Fruit fly (Drosophila melanogaster) whole organism, embryonic: ENCODE measurements around the gene CG42299.

Experiments used
- BtbVII ChIP-seq: fragments of 200-800 bp; sonication (Bioruptor generic); optimal IDR thresholded peaks from 3 replicates; lab custom pipeline; 2017; ENCODE audit warnings: missing biosample characterization, mild to moderate bottlenecking, missing genetic modification characterization
- CG12071 ChIP-seq: fragments of 200-800 bp; sonication (Bioruptor generic); optimal IDR thresholded peaks from 3 replicates; lab custom pipeline; 2018; ENCODE audit warnings: missing biosample characterization, mild to moderate bottlenecking, missing genetic modification characterization
- CG1233 ChIP-seq: fragments of 200-800 bp; sonication (Bioruptor generic); optimal IDR thresholded peaks from 4 replicates; lab custom pipeline; 2018; ENCODE audit warnings: missing biosample characterization, mild to moderate bottlenecking, missing genetic modification characterization
- CG13775 ChIP-seq: fragments of 200-800 bp; sonication (Bioruptor generic); optimal IDR thresholded peaks from 3 replicates; lab custom pipeline; 2017; ENCODE audit warnings: missing biosample characterization, mild to moderate bottlenecking, missing genetic modification characterization
- CG14965 ChIP-seq: fragments of 200-800 bp; sonication (Bioruptor generic); optimal IDR thresholded peaks from 2 replicates; lab custom pipeline; 2016; ENCODE audit warnings: missing biosample characterization, missing genetic modification characterization, borderline replicate concordance
- CG15011 ChIP-seq: fragments of 200-800 bp; sonication (Bioruptor generic); optimal IDR thresholded peaks from 3 replicates; lab custom pipeline; 2018; ENCODE audit warnings: missing biosample characterization, mild to moderate bottlenecking, missing genetic modification characterization
- CG1603 ChIP-seq: fragments of 200-800 bp; sonication (Bioruptor generic); optimal IDR thresholded peaks from 2 replicates; lab custom pipeline; 2019; ENCODE audit warnings: missing biosample characterization, mild to moderate bottlenecking, missing genetic modification characterization, moderate library complexity
- CG17612 ChIP-seq: fragments of 200-800 bp; sonication (Bioruptor generic); IDR thresholded peaks from 2 replicates; pipeline ENCODE4 v1.3.6; 2022; ENCODE audit warnings: missing biosample characterization, missing genetic modification characterization
- CG18599 ChIP-seq: fragments of 200-800 bp; sonication (Bioruptor generic); optimal IDR thresholded peaks from 3 replicates; lab custom pipeline; 2017; ENCODE audit warnings: missing biosample characterization, missing genetic modification characterization, mild to moderate bottlenecking, moderate library complexity, missing genetic modification reagents
- CG2120 ChIP-seq: fragments of 200-800 bp; sonication (Bioruptor generic); optimal IDR thresholded peaks from 3 replicates; lab custom pipeline; 2016; ENCODE audit warnings: missing biosample characterization, missing genetic modification characterization
- CG2875 ChIP-seq: fragments of 200-800 bp; sonication (Bioruptor generic); optimal IDR thresholded peaks from 2 replicates; lab custom pipeline; 2017; ENCODE audit warnings: missing biosample characterization, mild to moderate bottlenecking, missing genetic modification characterization, missing genetic modification reagents
- CG3065 ChIP-seq: fragments of 200-800 bp; sonication (Bioruptor generic); optimal IDR thresholded peaks from 2 replicates; lab custom pipeline; 2016; ENCODE audit warnings: missing biosample characterization, missing genetic modification characterization
- CG32767 ChIP-seq: fragments of 200-800 bp; sonication (Bioruptor generic); IDR thresholded peaks from 2 replicates; pipeline ENCODE4 v1.3.6; 2022; ENCODE audit warnings: missing biosample characterization, missing genetic modification characterization
- CG34224 ChIP-seq: fragments of 200-800 bp; sonication (Bioruptor generic); IDR thresholded peaks from 3 replicates; pipeline ENCODE4 v1.3.6; 2022; ENCODE audit warnings: missing biosample characterization, missing genetic modification characterization; ENCODE audit not compliant: partially characterized antibody
- CG3847 ChIP-seq: fragments of 200-800 bp; sonication (Bioruptor generic); IDR thresholded peaks from 2 replicates; pipeline ENCODE4 v1.3.6; 2022; ENCODE audit warnings: missing biosample characterization, missing genetic modification characterization
- CG42726 ChIP-seq: fragments of 200-800 bp; sonication (Bioruptor generic); IDR thresholded peaks from 2 replicates; pipeline ENCODE4 v1.3.6; 2022; ENCODE audit warnings: missing biosample characterization, missing genetic modification characterization; ENCODE audit not compliant: partially characterized antibody
- CG6689 ChIP-seq: fragments of 200-800 bp; sonication (Bioruptor generic); IDR thresholded peaks from 2 replicates; pipeline ENCODE4 v1.3.6; 2022; ENCODE audit warnings: missing biosample characterization, missing genetic modification characterization
- CG7839 ChIP-seq: fragments of 200-800 bp; sonication (Bioruptor generic); optimal IDR thresholded peaks from 3 replicates; lab custom pipeline; 2018; ENCODE audit warnings: missing biosample characterization, mild to moderate bottlenecking, missing genetic modification characterization, moderate library complexity
- CoRest ChIP-seq: fragments of 200-800 bp; sonication (Bioruptor generic); optimal IDR thresholded peaks from 3 replicates; lab custom pipeline; 2018; ENCODE audit warnings: missing biosample characterization, mild to moderate bottlenecking, missing genetic modification characterization, moderate library complexity
- D19B ChIP-seq: fragments of 200-800 bp; sonication (Bioruptor generic); optimal IDR thresholded peaks from 2 replicates; lab custom pipeline; 2017; ENCODE audit warnings: missing biosample characterization, mild to moderate bottlenecking, missing genetic modification characterization
- Eip74EF ChIP-seq, 2 experiments: fragments of 200-800 bp in 1 of 2; fragments of >200 bp in 1 of 2; sonication (Bioruptor generic) in 1 of 2; optimal IDR thresholded peaks; 2 replicates each; lab custom pipeline; 2017 to 2019; ENCODE audit warnings: missing biosample characterization in 2 of 2, missing genetic modification characterization in 2 of 2, mild to moderate bottlenecking in 1 of 2, moderate library complexity in 1 of 2
- GATAe ChIP-seq: fragments of 200-800 bp; sonication (Bioruptor generic); conservative IDR thresholded peaks from 2 replicates; pipeline ENCODE4 v1.3.6; 2022; ENCODE audit warnings: missing biosample characterization, missing genetic modification characterization
- HLHmδ ChIP-seq: fragments of 200-800 bp; sonication (Bioruptor generic); optimal IDR thresholded peaks from 2 replicates; lab custom pipeline; 2018; ENCODE audit warnings: missing biosample characterization, mild to moderate bottlenecking, missing genetic modification characterization, moderate library complexity
- Hmr ChIP-seq: fragments of 200-800 bp; sonication (Bioruptor generic); optimal IDR thresholded peaks from 3 replicates; lab custom pipeline; 2017; ENCODE audit warnings: mild to moderate bottlenecking, missing biosample characterization, missing genetic modification reagents, missing genetic modification characterization
- Kr ChIP-seq: fragments of 200-800 bp; sonication (Bioruptor generic); optimal IDR thresholded peaks from 2 replicates; lab custom pipeline; 2017; ENCODE audit warnings: missing biosample characterization, mild to moderate bottlenecking, missing genetic modification characterization
- Lim3 ChIP-seq: fragments of 200-800 bp; sonication (Bioruptor generic); IDR thresholded peaks from 2 replicates; pipeline ENCODE4 v1.3.6; 2022; ENCODE audit warnings: missing biosample characterization, missing genetic modification characterization
- Sox102F ChIP-seq: fragments of 200-800 bp; sonication (Bioruptor generic); optimal IDR thresholded peaks from 2 replicates; lab custom pipeline; 2018; ENCODE audit warnings: missing biosample characterization, mild to moderate bottlenecking, missing genetic modification characterization, moderate library complexity
- Tbp ChIP-seq: fragments of >200 bp; optimal IDR thresholded peaks from 2 replicates; lab custom pipeline; 2018; ENCODE audit warnings: missing biosample characterization, missing genetic modification characterization
- al ChIP-seq: fragments of 200-800 bp; sonication (Bioruptor generic); IDR thresholded peaks from 2 replicates; pipeline ENCODE4 v1.3.6; 2022; ENCODE audit warnings: missing biosample characterization, missing genetic modification characterization
- ase ChIP-seq: fragments of 200-800 bp; sonication (Bioruptor generic); IDR thresholded peaks from 3 replicates; pipeline ENCODE4 v1.3.6; 2022; ENCODE audit warnings: missing biosample characterization, missing genetic modification characterization
- az2 ChIP-seq: fragments of 200-800 bp; sonication (Bioruptor generic); optimal IDR thresholded peaks from 3 replicates; lab custom pipeline; 2016; ENCODE audit warnings: missing biosample characterization, missing genetic modification characterization
- bbx ChIP-seq: fragments of 200-800 bp; sonication (Bioruptor generic); IDR thresholded peaks from 2 replicates; pipeline ENCODE4 v1.3.6; 2022; ENCODE audit warnings: missing biosample characterization, missing genetic modification characterization; ENCODE audit not compliant: partially characterized antibody
- cad ChIP-seq: fragments of >200 bp; optimal IDR thresholded peaks from 2 replicates; lab custom pipeline; 2017; ENCODE audit warnings: missing biosample characterization, missing genetic modification characterization
- dan ChIP-seq: fragments of 200-800 bp; sonication (Bioruptor generic); IDR thresholded peaks from 2 replicates; pipeline ENCODE4 v1.3.6; 2022; ENCODE audit warnings: missing biosample characterization, missing genetic modification characterization
- emc ChIP-seq: fragments of 200-800 bp; sonication (Bioruptor generic); optimal IDR thresholded peaks from 2 replicates; lab custom pipeline; 2016; ENCODE audit warnings: missing biosample characterization, missing genetic modification characterization
- eve ChIP-seq, 2 experiments: fragments of >200 bp; optimal IDR thresholded peaks; 2 replicates each; lab custom pipeline; 2017; ENCODE audit warnings: missing biosample characterization in 2 of 2, missing genetic modification characterization in 2 of 2
- ewg ChIP-seq: fragments of 200-800 bp; sonication (Bioruptor generic); optimal IDR thresholded peaks from 3 replicates; lab custom pipeline; 2017; ENCODE audit warnings: mild to moderate bottlenecking, missing biosample characterization, missing genetic modification reagents, missing genetic modification characterization
- fd64A ChIP-seq: fragments of 200-800 bp; sonication (Bioruptor generic); optimal IDR thresholded peaks from 3 replicates; lab custom pipeline; 2018; ENCODE audit warnings: missing biosample characterization, mild to moderate bottlenecking, missing genetic modification characterization
- fd96Cb ChIP-seq: fragments of 200-800 bp; sonication (Bioruptor generic); optimal IDR thresholded peaks from 2 replicates; lab custom pipeline; 2018; ENCODE audit warnings: missing biosample characterization, mild to moderate bottlenecking, missing genetic modification characterization, moderate library complexity
- gce ChIP-seq: fragments of 200-800 bp; sonication (Bioruptor generic); IDR thresholded peaks from 3 replicates; pipeline ENCODE4 v1.3.6; 2022; ENCODE audit warnings: missing biosample characterization, missing genetic modification characterization
- gcm ChIP-seq: fragments of 200-800 bp; sonication (Bioruptor generic); optimal IDR thresholded peaks from 2 replicates; lab custom pipeline; 2019; ENCODE audit warnings: missing biosample characterization, mild to moderate bottlenecking, missing genetic modification characterization, moderate library complexity
- gfzf ChIP-seq: fragments of 200-800 bp; sonication (Bioruptor generic); optimal IDR thresholded peaks from 2 replicates; lab custom pipeline; 2016; ENCODE audit warnings: missing biosample characterization, mild to moderate bottlenecking, missing genetic modification characterization, moderate library complexity
- grn ChIP-seq: fragments of 200-800 bp; sonication (Bioruptor generic); optimal IDR thresholded peaks from 3 replicates; lab custom pipeline; 2017; ENCODE audit warnings: missing biosample characterization, missing genetic modification characterization
- gro ChIP-seq: fragments of 200-800 bp; sonication (Bioruptor generic); optimal IDR thresholded peaks from 2 replicates; lab custom pipeline; 2016; ENCODE audit warnings: missing biosample characterization, missing genetic modification characterization
- maf-S ChIP-seq: fragments of 200-800 bp; sonication (Bioruptor generic); optimal IDR thresholded peaks from 2 replicates; lab custom pipeline; 2016; ENCODE audit warnings: missing biosample characterization, missing genetic modification characterization
- schlank ChIP-seq: fragments of 200-800 bp; sonication (Bioruptor generic); optimal IDR thresholded peaks from 2 replicates; lab custom pipeline; 2018; ENCODE audit warnings: missing biosample characterization, mild to moderate bottlenecking, missing genetic modification characterization
- slbo ChIP-seq: fragments of 200-800 bp; sonication (Bioruptor generic); IDR thresholded peaks from 2 replicates; pipeline ENCODE4 v1.3.6; 2022; ENCODE audit warnings: missing biosample characterization, missing genetic modification characterization
- trem ChIP-seq: fragments of 200-800 bp; optimal IDR thresholded peaks from 3 replicates; lab custom pipeline; 2019; ENCODE audit warnings: missing biosample characterization, mild to moderate bottlenecking, missing genetic modification characterization, moderate library complexity
- yki ChIP-seq: fragments of >200 bp; optimal IDR thresholded peaks from 3 replicates; lab custom pipeline; 2018
- zen2 ChIP-seq: fragments of 200-800 bp; sonication (Bioruptor generic); IDR thresholded peaks from 3 replicates; pipeline ENCODE4 v1.3.6; 2022; ENCODE audit warnings: missing biosample characterization, missing genetic modification characterization; ENCODE audit not compliant: partially characterized antibody

CG42299 gene

DNA sequence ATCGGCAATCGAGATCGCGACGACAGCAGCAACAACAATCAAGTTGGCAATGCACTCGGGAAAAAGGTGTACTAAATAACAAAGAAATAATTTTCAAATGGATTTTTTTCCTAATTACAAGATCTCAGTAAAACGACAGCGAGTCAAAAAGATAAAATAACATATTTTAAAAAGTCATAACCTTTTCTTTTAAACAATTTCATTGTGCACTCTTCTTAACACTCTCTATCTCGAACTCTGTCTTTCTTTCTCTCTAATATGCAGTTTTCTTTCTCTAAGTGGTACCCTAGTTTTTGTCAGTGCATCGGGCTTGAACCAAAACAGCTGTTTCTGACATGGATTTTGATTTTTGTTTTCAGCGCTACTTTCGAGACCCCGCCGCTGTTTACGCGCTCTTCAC, 26.4 kb downstream of the CG42299 start (continued):
- TF ChIP-seq az2: peak; percentile 57
- peak; percentile 69 for TF ChIP-seq CG13775 (GFP tag; lab: Kevin White, UChicago)
- peak; percentile 53 for TF ChIP-seq D19B
- no peak for TF ChIP-seq cad (GFP tag; lab: Kevin White, UChicago)
- TF ChIP-seq CG2120 (GFP tag; lab: Kevin White, UChicago): peak; percentile 81
- TF ChIP-seq gcm (GFP tag; lab: Kevin White, UChicago): peak; percentile 50
- peak; percentile 32 for TF ChIP-seq CG12071 (GFP tag; lab: Kevin White, UChicago)
- TF ChIP-seq CG2875 (GFP tag; lab: Kevin White, UChicago): peak; percentile 65
- no peak for TF ChIP-seq bbx (GFP tag; lab: Robert Waterston, UW)
- peak; percentile 77 for TF ChIP-seq CG18599
- TF ChIP-seq HLHmδ (GFP tag; lab: Kevin White, UChicago): no peak
- peak; percentile 69 for TF ChIP-seq CG3847 (GFP tag; lab: Robert Waterston, UW)
- TF ChIP-seq gce (GFP tag; lab: Robert Waterston, UW): peak; percentile 48; the same call in 1 of the 3 replicates
- TF ChIP-seq fd96Cb (tag; lab: Kevin White, UChicago): peak; percentile 80
- peak; percentile 84 for TF ChIP-seq Sox102F
- no peak for TF ChIP-seq Kr
- peak; percentile 20 for TF ChIP-seq CG1603 (tag; lab: Kevin White, UChicago)
- peak; percentile 3 for TF ChIP-seq fd64A
- no peak for TF ChIP-seq Tbp
- TF ChIP-seq eve (GFP tag; optimal IDR thresholded peaks at IDR 0.05; lab: Kevin White, UChicago): peak in 1 of 2 experiments; percentile 81
- TF ChIP-seq Eip74EF (GFP tag; optimal IDR thresholded peaks at IDR 0.05; lab: Kevin White, UChicago): peak in 1 of 2 experiments; percentile 74
- peak; percentile 75 for TF ChIP-seq CG6689
- TF ChIP-seq CG7839 (tag; lab: Kevin White, UChicago): peak; percentile 88
- peak; percentile 79 for TF ChIP-seq Hmr
- peak; percentile 87 for TF ChIP-seq CoRest (tag; lab: Kevin White, UChicago)
- no peak for TF ChIP-seq yki (lab: Kevin White, UChicago)
- TF ChIP-seq grn (GFP tag; lab: Kevin White, UChicago): no peak
- TF ChIP-seq ewg (GFP tag; lab: Kevin White, UChicago): peak; percentile 61
- TF ChIP-seq CG14965 (GFP tag; lab: Kevin White, UChicago): no peak
- TF ChIP-seq GATAe (GFP tag; lab: Robert Waterston, UW): no peak
- 0 out of 2 replicates have a peak, but pooled peaks have one; percentile 7 for TF ChIP-seq Lim3 (GFP tag; lab: Robert Waterston, UW)
- TF ChIP-seq zen2: no peak
- TF ChIP-seq CG32767 (GFP tag; lab: Robert Waterston, UW): no peak; the same call in 1 of the 2 replicates
- peak; percentile 63 for TF ChIP-seq maf-S (GFP tag; lab: Kevin White, UChicago)
- TF ChIP-seq emc (GFP tag; lab: Kevin White, UChicago): peak; percentile 67
- TF ChIP-seq BtbVII (GFP tag; lab: Kevin White, UChicago): peak; percentile 73
- peak; percentile 57 for TF ChIP-seq CG15011 (GFP tag; lab: Kevin White, UChicago)
- TF ChIP-seq trem (tag; lab: Kevin White, UChicago): peak; percentile 34
- no peak for TF ChIP-seq CG34224 (GFP tag; lab: Robert Waterston, UW)
- no peak for TF ChIP-seq CG3065 (GFP tag; lab: Kevin White, UChicago)
- TF ChIP-seq schlank: no peak
- peak; percentile 66 for TF ChIP-seq gro (GFP tag; lab: Kevin White, UChicago)
- peak; percentile 71 for TF ChIP-seq al
- no peak for TF ChIP-seq CG42726 (GFP tag; lab: Robert Waterston, UW)
- peak; percentile 64 for TF ChIP-seq CG1233 (GFP tag; lab: Kevin White, UChicago)
- peak; percentile 79 for TF ChIP-seq slbo (GFP tag; lab: Robert Waterston, UW)
- no peak for TF ChIP-seq gfzf
- TF ChIP-seq ase (GFP tag; lab: Robert Waterston, UW): peak; percentile 60; the same call in 2 of the 3 replicates
- peak; percentile 33; the same call in 1 of the 2 replicates for TF ChIP-seq CG17612
- TF ChIP-seq dan (GFP tag; lab: Robert Waterston, UW): no peak
